Fruit fly (Drosophila melanogaster): Measurements from ENCODE around the gene CG17167.

CG17167 gene

DNA sequence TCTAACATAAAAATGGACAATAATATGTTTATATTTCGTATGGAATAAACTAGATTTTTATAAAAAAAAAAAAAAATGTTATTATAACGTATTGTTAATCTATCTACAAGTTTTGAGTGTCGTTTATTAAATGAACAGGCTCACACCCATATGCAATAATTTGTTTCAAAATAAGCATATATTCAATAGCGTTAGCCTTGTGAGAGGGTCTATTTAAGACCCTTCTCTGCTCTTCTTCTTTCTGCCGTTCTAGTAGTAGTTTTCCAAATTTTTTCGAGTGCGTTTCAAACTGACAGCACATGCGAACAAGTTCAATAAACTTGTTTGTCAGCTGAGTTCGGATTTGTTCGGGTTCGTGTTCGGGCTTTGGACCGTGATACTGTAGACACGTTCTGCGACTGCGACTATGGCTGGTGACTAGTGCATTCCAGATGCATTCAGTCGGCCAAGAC lies 3.2 kb downstream of the CG17167 start:
- TF ChIP-seq B-H1 (GFP tag; IDR thresholded peaks at IDR 0.05) (no peak), pho (GFP tag; optimal IDR thresholded peaks at IDR 0.05) (no peak), Bgb (GFP tag; IDR thresholded peaks at IDR 0.05; ENCODE audit: partially characterized antibody) (no peak), ab (GFP tag; optimal IDR thresholded peaks at IDR 0.05) (no peak), CG8388 (GFP tag; optimal IDR thresholded peaks at IDR 0.05) (no peak), lov (optimal IDR thresholded peaks at IDR 0.05) (no peak), lov (GFP tag; IDR thresholded peaks at IDR 0.05) (no peak), Trl (optimal IDR thresholded peaks at IDR 0.05) (no peak), Trl (GFP tag; optimal IDR thresholded peaks at IDR 0.05) (no peak), Atf6 (GFP tag; IDR thresholded peaks at IDR 0.05) (no peak), CG1647 (GFP tag; optimal IDR thresholded peaks at IDR 0.05) (no peak), Vsx1 (GFP tag; optimal IDR thresholded peaks at IDR 0.05) (no peak), Xrp1 (GFP tag; IDR thresholded peaks at IDR 0.05) (no peak), vfl (GFP tag; optimal IDR thresholded peaks at IDR 0.05) (no peak), ssp (GFP tag; IDR thresholded peaks at IDR 0.05) (no peak), cas (GFP tag; IDR thresholded peaks at IDR 0.05) (no peak), CG10431 (GFP tag; optimal IDR thresholded peaks at IDR 0.05) (no peak), unpg (GFP tag; optimal IDR thresholded peaks at IDR 0.05) (no peak), CG8290 (GFP tag; optimal IDR thresholded peaks at IDR 0.05) (no peak), CG8290 (tag; optimal IDR thresholded peaks at IDR 0.05) (no peak), eve (GFP tag; optimal IDR thresholded peaks at IDR 0.05) (no peak), TFAM (GFP tag; optimal IDR thresholded peaks at IDR 0.05) (no peak), kni (GFP tag; optimal IDR thresholded peaks at IDR 0.05) (no peak), CG10147 (GFP tag; optimal IDR thresholded peaks at IDR 0.05) (no peak), chinmo (GFP tag; IDR thresholded peaks at IDR 0.05; ENCODE audit: partially characterized antibody) (0 out of 4 replicates have a peak, but pooled peaks have one; percentile 55), CG3065 (GFP tag; optimal IDR thresholded peaks at IDR 0.05) (no peak), bsh (GFP tag; optimal IDR thresholded peaks at IDR 0.05) (peak in 1 of 2 experiments; percentile 18), chm (GFP tag; IDR thresholded peaks at IDR 0.05) (no peak), Hmx (GFP tag; optimal IDR thresholded peaks at IDR 0.05) (no peak), pzg (GFP tag; optimal IDR thresholded peaks at IDR 0.05) (no peak), h (optimal IDR thresholded peaks at IDR 0.05) (no peak), CG15479 (GFP tag; optimal IDR thresholded peaks at IDR 0.05) (no peak), ind (GFP tag; optimal IDR thresholded peaks at IDR 0.05) (no peak), pb (GFP tag; optimal IDR thresholded peaks at IDR 0.05) (no peak), GATAe (GFP tag; conservative IDR thresholded peaks at IDR 0.05) (no peak), Abd-B (GFP tag; optimal IDR thresholded peaks at IDR 0.05) (no peak), bowl (GFP tag; IDR thresholded peaks at IDR 0.05) (no peak), Hr39 (optimal IDR thresholded peaks at IDR 0.05) (no peak), Poxn (GFP tag; IDR thresholded peaks at IDR 0.05) (no peak), CG10565 (GFP tag; optimal IDR thresholded peaks at IDR 0.05) (no peak), exex (tag; optimal IDR thresholded peaks at IDR 0.05) (no peak), fd64A (GFP tag; optimal IDR thresholded peaks at IDR 0.05) (no peak), Asciz (GFP tag; optimal IDR thresholded peaks at IDR 0.05) (no peak), nau (GFP tag; optimal IDR thresholded peaks at IDR 0.05) (no peak), CG12391 (tag; optimal IDR thresholded peaks at IDR 0.05) (peak; percentile 22), CG18262 (tag; optimal IDR thresholded peaks at IDR 0.05) (peak; percentile 21), Bdp1 (GFP tag; optimal IDR thresholded peaks at IDR 0.05) (no peak), CG9932 (GFP tag; IDR thresholded peaks at IDR 0.05) (no peak), danr (GFP tag; IDR thresholded peaks at IDR 0.05) (0 out of 2 replicates have a peak, but pooled peaks have one; percentile 16), crp (GFP tag; optimal IDR thresholded peaks at IDR 0.05) (no peak), prd (optimal IDR thresholded peaks at IDR 0.05) (no peak), prd (GFP tag; IDR thresholded peaks at IDR 0.05) (0 out of 3 replicates have a peak, but pooled peaks have one; percentile 19), al (GFP tag; IDR thresholded peaks at IDR 0.05) (no peak), Nf-YA (GFP tag; IDR thresholded peaks at IDR 0.05) (no peak)

All from whole organism, embryonic.